Fruit fly (Drosophila melanogaster): Measurements from ENCODE around the gene CG32161.

CG32161 gene

DNA sequence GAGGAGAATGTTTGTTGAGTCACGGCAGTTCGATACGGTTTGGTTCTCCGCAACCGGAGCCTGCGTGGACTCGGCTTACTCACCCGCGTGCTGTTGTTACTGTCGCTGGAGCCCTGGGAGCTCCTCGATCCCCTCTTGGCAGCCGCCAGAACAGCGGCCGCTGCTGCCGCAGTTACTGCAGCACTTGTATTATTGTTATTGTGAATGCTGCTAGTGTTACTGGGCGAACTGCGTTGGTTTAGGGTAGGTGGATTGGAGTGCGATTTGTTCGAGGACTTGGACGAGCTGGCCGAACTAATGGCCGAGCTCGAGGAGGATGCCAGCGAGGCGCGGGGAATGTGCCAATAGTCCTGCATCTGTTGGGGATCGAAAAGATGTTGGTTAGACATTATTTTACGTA is 35.5 kb upstream of the CG32161 start:
- TF ChIP-seq dsf (GFP tag; optimal IDR thresholded peaks at IDR 0.05; ENCODE audit: borderline replicate concordance) (no peak), Hr78 (GFP tag; optimal IDR thresholded peaks at IDR 0.05) (no peak), CG32264 (GFP tag; optimal IDR thresholded peaks at IDR 0.05) (no peak), HLH106 (tag; optimal IDR thresholded peaks at IDR 0.05) (no peak), psq (GFP tag; optimal IDR thresholded peaks at IDR 0.05) (no peak), Mio (GFP tag; optimal IDR thresholded peaks at IDR 0.05) (no peak), Vsx2 (GFP tag; optimal IDR thresholded peaks at IDR 0.05; ENCODE audit: partially characterized antibody) (no peak)

DNA sequence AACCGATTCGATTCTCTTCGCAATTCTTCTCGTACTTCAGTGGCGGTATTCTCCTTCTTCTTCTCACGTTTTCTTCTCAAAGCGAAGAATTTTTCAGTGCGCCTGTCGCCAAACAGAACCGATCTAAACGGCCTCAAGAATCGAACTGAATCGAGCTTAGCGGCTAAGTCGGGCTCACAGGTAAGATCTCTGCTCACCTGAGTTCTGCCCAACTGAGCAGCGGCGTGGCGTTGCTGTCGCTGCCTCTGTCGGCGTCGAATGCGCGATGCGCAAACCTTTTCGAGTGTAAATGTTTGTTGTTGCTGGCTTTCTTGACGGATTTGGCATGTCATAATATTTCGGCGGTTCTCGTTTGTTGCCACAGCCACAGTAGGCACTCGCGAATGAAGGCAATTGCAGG is 34.1 kb upstream of the CG32161 start:
- TF ChIP-seq foxo (GFP tag; optimal IDR thresholded peaks at IDR 0.05): peak in 1 of 2 experiments; percentile 42
- no peak for TF ChIP-seq usp (GFP tag; optimal IDR thresholded peaks at IDR 0.05)
- peak; percentile 35 for TF ChIP-seq ey (GFP tag; optimal IDR thresholded peaks at IDR 0.05)
- TF ChIP-seq Vsx2 (GFP tag; optimal IDR thresholded peaks at IDR 0.05; ENCODE audit: partially characterized antibody): peak; percentile 45
- no peak for TF ChIP-seq Sp1 (GFP tag; optimal IDR thresholded peaks at IDR 0.05)
- no peak for TF ChIP-seq h (GFP tag; optimal IDR thresholded peaks at IDR 0.05)
- TF ChIP-seq rgr (GFP tag; optimal IDR thresholded peaks at IDR 0.05): no peak
- peak; percentile 50 for TF ChIP-seq woc (GFP tag; optimal IDR thresholded peaks at IDR 0.05)
- TF ChIP-seq tai (GFP tag; optimal IDR thresholded peaks at IDR 0.05): no peak
- no peak for TF ChIP-seq dsf (GFP tag; optimal IDR thresholded peaks at IDR 0.05; ENCODE audit: borderline replicate concordance)
- TF ChIP-seq Dfd (GFP tag; optimal IDR thresholded peaks at IDR 0.05): no peak
- no peak for TF ChIP-seq Hr83 (GFP tag; optimal IDR thresholded peaks at IDR 0.05; ENCODE audit: poor library complexity, severe bottlenecking)

dm6 chr3L:16813984-16814383 is 32.0 kb upstream of the CG32161 start:
- TF ChIP-seq pan (optimal IDR thresholded peaks at IDR 0.05) (no peak), Hr83 (GFP tag; optimal IDR thresholded peaks at IDR 0.05; ENCODE audit: poor library complexity, severe bottlenecking) (no peak), Rel (GFP tag; optimal IDR thresholded peaks at IDR 0.05) (no peak), Rel (tag; optimal IDR thresholded peaks at IDR 0.05) (no peak), sage (GFP tag; optimal IDR thresholded peaks at IDR 0.05) (no peak), dmrt93B (GFP tag; optimal IDR thresholded peaks at IDR 0.05) (no peak), N (GFP tag; optimal IDR thresholded peaks at IDR 0.05) (no peak), brk (GFP tag; optimal IDR thresholded peaks at IDR 0.05) (no peak), usp (GFP tag; optimal IDR thresholded peaks at IDR 0.05) (no peak), CrebA (GFP tag; optimal IDR thresholded peaks at IDR 0.05; ENCODE audit: borderline replicate concordance) (no peak), jim (GFP tag; optimal IDR thresholded peaks at IDR 0.05) (no peak), sv (GFP tag; optimal IDR thresholded peaks at IDR 0.05) (no peak), fru (GFP tag; optimal IDR thresholded peaks at IDR 0.05) (no peak), Sp1 (GFP tag; optimal IDR thresholded peaks at IDR 0.05) (no peak), foxo (GFP tag; optimal IDR thresholded peaks at IDR 0.05) (no peak), CG32264 (GFP tag; optimal IDR thresholded peaks at IDR 0.05) (no peak), HLH106 (tag; optimal IDR thresholded peaks at IDR 0.05) (no peak), GATAd (GFP tag; optimal IDR thresholded peaks at IDR 0.05) (no peak)

DNA sequence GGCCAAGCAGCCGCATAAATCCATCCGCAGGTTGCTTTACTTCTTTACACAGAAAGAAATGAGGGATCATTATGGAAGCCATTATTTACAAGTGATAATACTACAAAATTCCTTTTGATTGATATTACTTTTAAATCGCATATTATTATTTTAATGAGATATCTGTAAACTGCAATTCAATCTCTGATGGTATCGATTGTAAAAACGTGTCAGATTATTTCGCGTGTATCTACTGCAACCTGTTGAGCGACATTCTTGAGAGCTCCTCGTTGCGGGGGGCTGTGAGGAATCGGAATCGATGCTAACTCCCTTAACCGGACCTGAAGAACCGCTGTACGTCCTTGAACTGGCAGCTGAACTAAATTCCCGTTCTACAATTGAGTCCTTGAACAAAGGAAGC is 28.0 kb upstream of the CG32161 start:
- TF ChIP-seq Vsx2 (GFP tag; optimal IDR thresholded peaks at IDR 0.05; ENCODE audit: partially characterized antibody) (peak; percentile 61), Abd-B (GFP tag; optimal IDR thresholded peaks at IDR 0.05) (no peak), woc (GFP tag; optimal IDR thresholded peaks at IDR 0.05) (peak; percentile 78), sv (GFP tag; optimal IDR thresholded peaks at IDR 0.05) (no peak), Dfd (GFP tag; optimal IDR thresholded peaks at IDR 0.05) (no peak), tai (GFP tag; optimal IDR thresholded peaks at IDR 0.05) (peak; percentile 68), foxo (GFP tag; optimal IDR thresholded peaks at IDR 0.05) (peak; percentile 52 to 76), psq (GFP tag; optimal IDR thresholded peaks at IDR 0.05) (peak; percentile 81), pan (optimal IDR thresholded peaks at IDR 0.05) (no peak), dsf (GFP tag; optimal IDR thresholded peaks at IDR 0.05; ENCODE audit: borderline replicate concordance) (peak; percentile 2), Myc (optimal IDR thresholded peaks at IDR 0.05) (no peak), ey (GFP tag; optimal IDR thresholded peaks at IDR 0.05) (peak; percentile 90), brk (GFP tag; optimal IDR thresholded peaks at IDR 0.05) (peak; percentile 82), Hr83 (GFP tag; optimal IDR thresholded peaks at IDR 0.05; ENCODE audit: poor library complexity, severe bottlenecking) (no peak), fru (GFP tag; optimal IDR thresholded peaks at IDR 0.05) (peak; percentile 91), Sp1 (GFP tag; optimal IDR thresholded peaks at IDR 0.05) (peak; percentile 93), CG9705 (GFP tag; optimal IDR thresholded peaks at IDR 0.05) (peak; percentile 76), br (GFP tag; optimal IDR thresholded peaks at IDR 0.05) (peak; percentile 86), dmrt93B (GFP tag; optimal IDR thresholded peaks at IDR 0.05) (peak; percentile 68), h (GFP tag; optimal IDR thresholded peaks at IDR 0.05) (peak; percentile 90), sage (GFP tag; optimal IDR thresholded peaks at IDR 0.05) (peak; percentile 74), Hnf4 (GFP tag; optimal IDR thresholded peaks at IDR 0.05) (peak; percentile 82), OdsH (GFP tag; optimal IDR thresholded peaks at IDR 0.05) (peak; percentile 89), CG32264 (GFP tag; optimal IDR thresholded peaks at IDR 0.05) (peak; percentile 64), Rel (GFP tag; optimal IDR thresholded peaks at IDR 0.05) (peak; percentile 65), Rel (tag; optimal IDR thresholded peaks at IDR 0.05) (peak; percentile 62), N (GFP tag; optimal IDR thresholded peaks at IDR 0.05) (no peak), dl (GFP tag; optimal IDR thresholded peaks at IDR 0.05; ENCODE audit: insufficient read depth in 1 of 2, partially characterized antibody in 2 of 2) (no peak), Mio (GFP tag; optimal IDR thresholded peaks at IDR 0.05) (no peak), CrebA (GFP tag; optimal IDR thresholded peaks at IDR 0.05; ENCODE audit: borderline replicate concordance) (peak; percentile 47), HLH106 (tag; optimal IDR thresholded peaks at IDR 0.05) (peak; percentile 80), lola (GFP tag; optimal IDR thresholded peaks at IDR 0.05) (no peak), Dif (GFP tag; optimal IDR thresholded peaks at IDR 0.05; ENCODE audit: partially characterized antibody) (peak; percentile 30), jim (GFP tag; optimal IDR thresholded peaks at IDR 0.05) (no peak), rgr (GFP tag; optimal IDR thresholded peaks at IDR 0.05) (peak; percentile 91), usp (GFP tag; optimal IDR thresholded peaks at IDR 0.05) (no peak), Hr78 (GFP tag; optimal IDR thresholded peaks at IDR 0.05) (no peak), GATAd (GFP tag; optimal IDR thresholded peaks at IDR 0.05) (peak; percentile 5), Jra (GFP tag; optimal IDR thresholded peaks at IDR 0.05) (peak; percentile 46)
